Fruit fly (Drosophila melanogaster) whole organism, pupa: ENCODE data around the gene CG17186.

Source experiments
- CG10348 ChIP-seq: fragments of 200-800 bp; sonication (Bioruptor generic); IDR thresholded peaks from 2 replicates; pipeline ENCODE4 v1.3.6; 2022; ENCODE audit warnings: missing biosample characterization, missing genetic modification characterization
- CG17806 ChIP-seq: fragments of 200-800 bp; sonication (Bioruptor generic); optimal IDR thresholded peaks from 2 replicates; lab custom pipeline; 2018; ENCODE audit warnings: missing biosample characterization, mild to moderate bottlenecking, missing genetic modification characterization, moderate library complexity
- CG4496 ChIP-seq: fragments of 200-800 bp; sonication (Bioruptor generic); IDR thresholded peaks from 3 replicates; pipeline ENCODE4 v1.3.6; 2022; ENCODE audit warnings: missing biosample characterization, missing genetic modification characterization
- CG8301 ChIP-seq: fragments of 200-800 bp; sonication (Bioruptor generic); optimal IDR thresholded peaks from 2 replicates; lab custom pipeline; 2018; ENCODE audit warnings: missing biosample characterization, mild to moderate bottlenecking, missing genetic modification characterization
- D1 ChIP-seq: fragments of 200-800 bp; sonication (Bioruptor generic); optimal IDR thresholded peaks from 2 replicates; lab custom pipeline; 2018; ENCODE audit warnings: missing biosample characterization, mild to moderate bottlenecking, missing genetic modification characterization, moderate library complexity
- EcR ChIP-seq: fragments of 200-800 bp; sonication (Bioruptor generic); optimal IDR thresholded peaks from 3 replicates; lab custom pipeline; 2019; ENCODE audit warnings: missing biosample characterization, missing genetic modification characterization, mild to moderate bottlenecking, moderate library complexity, missing genetic modification reagents
- Pif1A ChIP-seq: fragments of 200-800 bp; sonication (Bioruptor generic); optimal IDR thresholded peaks from 3 replicates; lab custom pipeline; 2016; ENCODE audit warnings: missing biosample characterization, missing genetic modification characterization
- Pif1B ChIP-seq: fragments of 200-800 bp; sonication (Bioruptor generic); optimal IDR thresholded peaks from 3 replicates; lab custom pipeline; 2016; ENCODE audit warnings: missing biosample characterization, missing genetic modification characterization
- Snoo ChIP-seq: fragments of 200-800 bp; sonication (Bioruptor generic); optimal IDR thresholded peaks from 3 replicates; lab custom pipeline; 2017; ENCODE audit warnings: missing biosample characterization, mild to moderate bottlenecking, missing genetic modification characterization, inconsistent platforms
- fd96Ca ChIP-seq: fragments of 200-800 bp; sonication (Bioruptor generic); IDR thresholded peaks from 3 replicates; pipeline ENCODE4 v1.3.6; 2022; ENCODE audit warnings: missing biosample characterization, missing genetic modification characterization
- gl ChIP-seq: fragments of 200-800 bp; sonication (Bioruptor generic); optimal IDR thresholded peaks from 2 replicates; lab custom pipeline; 2018; ENCODE audit warnings: missing biosample characterization, mild to moderate bottlenecking, missing genetic modification characterization
- rn ChIP-seq: fragments of 200-800 bp; sonication (Bioruptor generic); IDR thresholded peaks from 2 replicates; pipeline ENCODE4 v1.3.6; 2022; ENCODE audit warnings: missing biosample characterization, missing genetic modification characterization

dm6 chr3R:19858017-19858659, 19.2 kb downstream of the CG17186 start:
- TF ChIP-seq CG4496 (GFP tag; lab: Robert Waterston, UW): no peak
- no peak for TF ChIP-seq Pif1B (GFP tag; lab: Kevin White, UChicago)
- TF ChIP-seq rn: no peak
- no peak for TF ChIP-seq EcR (GFP tag; lab: Kevin White, UChicago)
- TF ChIP-seq D1: no peak
- TF ChIP-seq CG8301 (tag; lab: Kevin White, UChicago): no peak
- TF ChIP-seq gl (tag; lab: Kevin White, UChicago): no peak
- TF ChIP-seq Pif1A: no peak
- TF ChIP-seq Snoo (tag; lab: Kevin White, UChicago): no peak
- TF ChIP-seq CG10348 (GFP tag; lab: Robert Waterston, UW): no peak
- TF ChIP-seq CG17806 (tag; lab: Kevin White, UChicago): no peak
- no peak for TF ChIP-seq fd96Ca (GFP tag; lab: Robert Waterston, UW)
